Worm (Caenorhabditis elegans): ENCODE data around the gene ZK795.3.

- TF ChIP-seq ztf-4 (tag; optimal IDR thresholded peaks at IDR 0.05) (no peak), tlp-1 (tag; optimal IDR thresholded peaks at IDR 0.05) (no peak), tbx-2 (tag; optimal IDR thresholded peaks at IDR 0.05) (no peak), unc-130 (tag; optimal IDR thresholded peaks at IDR 0.05) (no peak), pag-3 (tag; optimal IDR thresholded peaks at IDR 0.05; ENCODE audit: borderline replicate concordance, insufficient read depth) (no peak), unc-86 (tag; optimal IDR thresholded peaks at IDR 0.05) (no peak), lin-15B (tag; optimal IDR thresholded peaks at IDR 0.05) (no peak), unc-62 (GFP tag; optimal IDR thresholded peaks at IDR 0.05) (no peak), ama-1 (optimal IDR thresholded peaks at IDR 0.05) (no peak), nhr-11 (tag; optimal IDR thresholded peaks at IDR 0.05) (no peak), snpc-4 (tag; optimal IDR thresholded peaks at IDR 0.05) (no peak), pqm-1 (tag; optimal IDR thresholded peaks at IDR 0.05) (no peak)
These were observed 11.9 kb downstream of the ZK795.3 start, which contains the start of gene K08E7.4 for ce11 chrIV:12571047-12571446.

Measured in whole organism, L1 larva.